Worm (Caenorhabditis elegans) whole organism, L1 larva: Measurements from ENCODE around the gene mcm-6.

Source experiments
- blmp-1 ChIP-seq: fragments of 150-350 bp; optimal IDR thresholded peaks from 2 replicates; lab custom pipeline; 2014; ENCODE audit warnings: missing biosample characterization, missing genetic modification characterization
- ets-5 ChIP-seq: fragments of 200-800 bp; sonication (Bioruptor generic); IDR thresholded peaks from 2 replicates; pipeline ENCODE4 v1.3.6; 2022; ENCODE audit warnings: missing genetic modification characterization, missing compliant biosample characterization
- hlh-4 ChIP-seq: sonication (generic microtip); optimal IDR thresholded peaks from 2 replicates; lab custom pipeline; 2016; ENCODE audit warnings: mild to moderate bottlenecking, missing genetic modification characterization, missing compliant biosample characterization
- nhr-20 ChIP-seq: sonication (generic microtip); optimal IDR thresholded peaks from 2 replicates; lab custom pipeline; 2016; ENCODE audit warnings: mild to moderate bottlenecking, missing genetic modification characterization, missing compliant biosample characterization
- nhr-237 ChIP-seq: fragments of 150-350 bp; optimal IDR thresholded peaks from 2 replicates; lab custom pipeline; 2014; ENCODE audit warnings: missing biosample characterization, missing genetic modification characterization
- nhr-47 ChIP-seq: sonication (generic microtip); optimal IDR thresholded peaks from 2 replicates; lab custom pipeline; 2016; ENCODE audit warnings: mild to moderate bottlenecking, missing genetic modification characterization, moderate library complexity, missing compliant biosample characterization
- nhr-77 ChIP-seq: fragments of 150-350 bp; optimal IDR thresholded peaks from 2 replicates; lab custom pipeline; 2014; ENCODE audit warnings: missing biosample characterization, missing genetic modification characterization
- sup-37 ChIP-seq: fragments of 200-800 bp; sonication (Bioruptor generic); optimal IDR thresholded peaks from 2 replicates; lab custom pipeline; 2018; ENCODE audit warnings: mild to moderate bottlenecking, missing genetic modification characterization, missing compliant biosample characterization
- tlp-1 ChIP-seq: fragments of 150-350 bp; optimal IDR thresholded peaks from 2 replicates; lab custom pipeline; 2014; ENCODE audit warnings: missing biosample characterization, missing genetic modification characterization
- unc-62 ChIP-seq: fragments of 150-350 bp; optimal IDR thresholded peaks from 2 replicates; lab custom pipeline; 2014; ENCODE audit warnings: missing biosample characterization, missing genetic modification reagents, missing genetic modification characterization
- ztf-4 ChIP-seq: fragments of 150-350 bp; optimal IDR thresholded peaks from 2 replicates; lab custom pipeline; 2014; ENCODE audit warnings: missing biosample characterization, missing genetic modification characterization

DNA sequence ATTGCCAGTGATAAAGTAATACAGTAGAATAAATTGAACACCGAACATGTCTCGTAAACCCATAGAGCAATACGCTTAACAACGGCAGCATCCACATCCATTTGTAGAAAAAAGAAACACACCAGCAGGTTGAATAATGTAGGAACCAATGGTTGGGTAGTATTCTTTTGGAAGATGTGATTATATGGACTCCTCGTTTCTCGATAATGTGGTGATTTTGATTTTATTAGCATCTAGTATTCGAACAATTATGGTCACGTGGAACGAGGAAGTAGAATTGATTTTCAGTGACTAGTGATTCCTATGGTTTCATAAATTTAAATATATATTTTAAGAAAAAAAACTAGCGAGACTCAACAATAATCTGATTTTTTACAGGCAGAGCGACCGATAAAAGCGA is 2.3 kb downstream of the mcm-6 start, which contains the start of gene srxa-10:
- no peak for TF ChIP-seq sup-37 (GFP tag; lab: Kevin White, UChicago)
- no peak for TF ChIP-seq blmp-1
- no peak for TF ChIP-seq ztf-4 (tag; lab: Kevin White, UChicago)
- TF ChIP-seq tlp-1: no peak
- no peak for TF ChIP-seq ets-5 (GFP tag; lab: Robert Waterston, UW)
- no peak for TF ChIP-seq unc-62 (GFP tag; lab: Kevin White, UChicago)
- TF ChIP-seq hlh-4: no peak
- TF ChIP-seq nhr-20 (tag; lab: Kevin White, UChicago): no peak
- TF ChIP-seq nhr-77: no peak
- no peak for TF ChIP-seq nhr-47 (tag; lab: Kevin White, UChicago)
- TF ChIP-seq nhr-237 (tag; lab: Kevin White, UChicago): no peak
